Fruit fly (Drosophila melanogaster) whole organism, prepupa: Measurements from ENCODE around the gene Osi7.

ENCODE experiments used
- CG10631 ChIP-seq: fragments of 200-800 bp; sonication (Bioruptor generic); optimal IDR thresholded peaks from 2 replicates; lab custom pipeline; 2016; ENCODE audit warnings: missing biosample characterization, missing genetic modification characterization
- CG10669 ChIP-seq: fragments of 200-800 bp; sonication (Bioruptor generic); optimal IDR thresholded peaks from 3 replicates; lab custom pipeline; 2018; ENCODE audit warnings: missing biosample characterization, mild to moderate bottlenecking, missing genetic modification characterization, moderate library complexity
- CG11294 ChIP-seq: fragments of 200-800 bp; sonication (Bioruptor generic); IDR thresholded peaks from 2 replicates; pipeline ENCODE4 v1.3.6; 2022; ENCODE audit warnings: missing biosample characterization, missing genetic modification characterization
- CG11762 ChIP-seq: fragments of 200-800 bp; sonication (Bioruptor generic); optimal IDR thresholded peaks from 3 replicates; lab custom pipeline; 2016; ENCODE audit warnings: missing biosample characterization, missing genetic modification characterization; ENCODE audit not compliant: insufficient read depth
- CG11902 ChIP-seq: fragments of 200-800 bp; sonication (Bioruptor generic); optimal IDR thresholded peaks from 3 replicates; lab custom pipeline; 2016; ENCODE audit warnings: missing biosample characterization, missing genetic modification characterization
- CG15336 ChIP-seq: fragments of 200-800 bp; sonication (Bioruptor generic); IDR thresholded peaks from 2 replicates; pipeline ENCODE4 v1.3.6; 2022; ENCODE audit warnings: missing biosample characterization, missing genetic modification characterization
- CG1621 ChIP-seq: fragments of 200-800 bp; sonication (Bioruptor generic); optimal IDR thresholded peaks from 3 replicates; lab custom pipeline; 2018; ENCODE audit warnings: missing biosample characterization, mild to moderate bottlenecking, missing genetic modification characterization
- CG16779 ChIP-seq: fragments of 200-800 bp; sonication (Bioruptor generic); optimal IDR thresholded peaks from 3 replicates; lab custom pipeline; 2017; ENCODE audit warnings: missing biosample characterization, mild to moderate bottlenecking, missing genetic modification characterization
- CG31627 ChIP-seq: fragments of 200-800 bp; sonication (Bioruptor generic); optimal IDR thresholded peaks from 3 replicates; lab custom pipeline; 2016; ENCODE audit warnings: missing biosample characterization, missing genetic modification characterization
- CG34406 ChIP-seq: fragments of 200-800 bp; sonication (Bioruptor generic); optimal IDR thresholded peaks from 3 replicates; lab custom pipeline; 2016; ENCODE audit warnings: missing biosample characterization, missing genetic modification characterization
- CG3919 ChIP-seq: fragments of 200-800 bp; sonication (Bioruptor generic); optimal IDR thresholded peaks from 3 replicates; lab custom pipeline; 2016; ENCODE audit warnings: missing biosample characterization, missing genetic modification characterization
- CG4318 ChIP-seq: fragments of 200-800 bp; sonication (Bioruptor generic); optimal IDR thresholded peaks from 3 replicates; lab custom pipeline; 2017; ENCODE audit warnings: missing biosample characterization, mild to moderate bottlenecking, missing genetic modification characterization
- CG6163 ChIP-seq: fragments of 200-800 bp; sonication (Bioruptor generic); IDR thresholded peaks from 3 replicates; pipeline ENCODE4 v1.3.6; 2022; ENCODE audit warnings: missing biosample characterization, missing genetic modification characterization
- CG6276 ChIP-seq: fragments of 200-800 bp; sonication (Bioruptor generic); optimal IDR thresholded peaks from 2 replicates; lab custom pipeline; 2017; ENCODE audit warnings: missing biosample characterization, mild to moderate bottlenecking, missing genetic modification characterization
- CG6792 ChIP-seq: fragments of 200-800 bp; sonication (Bioruptor generic); optimal IDR thresholded peaks from 3 replicates; lab custom pipeline; 2016; ENCODE audit warnings: missing biosample characterization, missing genetic modification characterization
- CG6808 ChIP-seq: fragments of 200-800 bp; sonication (Bioruptor generic); optimal IDR thresholded peaks from 3 replicates; lab custom pipeline; 2017; ENCODE audit warnings: missing biosample characterization, missing genetic modification characterization, mild to moderate bottlenecking, moderate library complexity, missing genetic modification reagents
- CG6854 ChIP-seq: fragments of 200-800 bp; sonication (Bioruptor generic); optimal IDR thresholded peaks from 2 replicates; lab custom pipeline; 2017; ENCODE audit warnings: missing biosample characterization, mild to moderate bottlenecking, missing genetic modification characterization
- CG7368 ChIP-seq: fragments of 200-800 bp; sonication (Bioruptor generic); optimal IDR thresholded peaks from 3 replicates; lab custom pipeline; 2016; ENCODE audit warnings: missing biosample characterization, missing genetic modification characterization
- CG8119 ChIP-seq: fragments of 200-800 bp; sonication (Bioruptor generic); IDR thresholded peaks from 3 replicates; pipeline ENCODE4 v1.3.6; 2022; ENCODE audit warnings: missing biosample characterization, missing genetic modification characterization
- CG8319 ChIP-seq: fragments of 200-800 bp; sonication (Bioruptor generic); optimal IDR thresholded peaks from 3 replicates; lab custom pipeline; 2016; ENCODE audit warnings: missing biosample characterization, missing genetic modification characterization
- CG8632 ChIP-seq: fragments of 200-800 bp; sonication (Bioruptor generic); optimal IDR thresholded peaks from 3 replicates; lab custom pipeline; 2016; ENCODE audit warnings: missing biosample characterization, missing genetic modification characterization
- CG9139 ChIP-seq: fragments of 200-800 bp; sonication (Bioruptor generic); optimal IDR thresholded peaks from 3 replicates; lab custom pipeline; 2017; ENCODE audit warnings: missing biosample characterization, mild to moderate bottlenecking, missing genetic modification characterization
- Eip75B ChIP-seq: fragments of 200-800 bp; sonication (Bioruptor generic); optimal IDR thresholded peaks from 3 replicates; lab custom pipeline; 2016; ENCODE audit warnings: missing biosample characterization, missing genetic modification characterization
- Eip78C ChIP-seq: fragments of 200-800 bp; sonication (Bioruptor generic); peaks from one replicate; lab custom pipeline; 2016; ENCODE audit warnings: missing biosample characterization, missing genetic modification characterization
- Eip93F ChIP-seq: fragments of 200-800 bp; sonication (Bioruptor generic); optimal IDR thresholded peaks from 2 replicates; lab custom pipeline; 2016; ENCODE audit warnings: missing biosample characterization, mild to moderate bottlenecking, missing genetic modification characterization
- Ets21C ChIP-seq: fragments of 200-800 bp; sonication (Bioruptor generic); optimal IDR thresholded peaks from 3 replicates; lab custom pipeline; 2016; ENCODE audit warnings: missing biosample characterization, missing genetic modification characterization
- Ets96B ChIP-seq: fragments of 200-800 bp; optimal IDR thresholded peaks from 2 replicates; lab custom pipeline; 2019; ENCODE audit warnings: missing biosample characterization, mild to moderate bottlenecking, missing genetic modification characterization, moderate library complexity
- Hr39 ChIP-seq: fragments of 200-800 bp; sonication (Bioruptor generic); optimal IDR thresholded peaks from 2 replicates; lab custom pipeline; 2016; ENCODE audit warnings: missing biosample characterization, missing genetic modification characterization
- Hr4 ChIP-seq: fragments of 200-800 bp; sonication (Bioruptor generic); optimal IDR thresholded peaks from 3 replicates; lab custom pipeline; 2016; ENCODE audit warnings: missing biosample characterization, missing genetic modification characterization
- Lpt ChIP-seq: fragments of 200-800 bp; sonication (Bioruptor generic); optimal IDR thresholded peaks from 3 replicates; lab custom pipeline; 2016; ENCODE audit warnings: missing biosample characterization, missing genetic modification characterization
- Met ChIP-seq: fragments of 200-800 bp; sonication (Bioruptor generic); optimal IDR thresholded peaks from 3 replicates; lab custom pipeline; 2016; ENCODE audit warnings: missing biosample characterization, missing genetic modification characterization
- OdsH ChIP-seq: fragments of 200-800 bp; sonication (Bioruptor generic); optimal IDR thresholded peaks from 3 replicates; lab custom pipeline; 2016; ENCODE audit warnings: missing biosample characterization, missing genetic modification characterization
- Sox102F ChIP-seq: fragments of 200-800 bp; sonication (Bioruptor generic); optimal IDR thresholded peaks from 2 replicates; lab custom pipeline; 2016; ENCODE audit warnings: missing biosample characterization, mild to moderate bottlenecking, missing genetic modification characterization
- Sox15 ChIP-seq: fragments of 200-800 bp; sonication (Bioruptor generic); optimal IDR thresholded peaks from 3 replicates; lab custom pipeline; 2016; ENCODE audit warnings: missing biosample characterization, missing genetic modification characterization
- achi ChIP-seq: fragments of 200-800 bp; sonication (Bioruptor generic); optimal IDR thresholded peaks from 3 replicates; lab custom pipeline; 2016; ENCODE audit warnings: missing biosample characterization, missing genetic modification characterization
- acj6 ChIP-seq: fragments of 200-800 bp; sonication (Bioruptor generic); optimal IDR thresholded peaks from 3 replicates; lab custom pipeline; 2016; ENCODE audit warnings: missing biosample characterization, missing genetic modification characterization
- cyc ChIP-seq: fragments of 200-800 bp; sonication (Bioruptor generic); optimal IDR thresholded peaks from 3 replicates; lab custom pipeline; 2016; ENCODE audit warnings: missing biosample characterization, missing genetic modification characterization
- dac ChIP-seq: fragments of 200-800 bp; sonication (Bioruptor generic); optimal IDR thresholded peaks from 2 replicates; lab custom pipeline; 2017; ENCODE audit warnings: missing biosample characterization, mild to moderate bottlenecking, missing genetic modification characterization
- dsx ChIP-seq: fragments of 200-800 bp; optimal IDR thresholded peaks from 3 replicates; lab custom pipeline; 2019; ENCODE audit warnings: missing biosample characterization, mild to moderate bottlenecking, missing genetic modification characterization, moderate library complexity; ENCODE audit not compliant: poor library complexity, severe bottlenecking
- eg ChIP-seq: fragments of 200-800 bp; sonication (Bioruptor generic); IDR thresholded peaks from 3 replicates; pipeline ENCODE4 v1.3.6; 2022; ENCODE audit warnings: missing biosample characterization, missing genetic modification characterization
- esn ChIP-seq: fragments of 200-800 bp; sonication (Bioruptor generic); optimal IDR thresholded peaks from 2 replicates; lab custom pipeline; 2016; ENCODE audit warnings: missing biosample characterization, mild to moderate bottlenecking, missing genetic modification characterization, moderate library complexity
- fd59A ChIP-seq: fragments of 200-800 bp; sonication (Bioruptor generic); optimal IDR thresholded peaks from 2 replicates; lab custom pipeline; 2017; ENCODE audit warnings: missing biosample characterization, mild to moderate bottlenecking, missing genetic modification characterization, missing genetic modification reagents
- fkh ChIP-seq: fragments of 200-800 bp; sonication (Bioruptor generic); optimal IDR thresholded peaks from 3 replicates; lab custom pipeline; 2017; ENCODE audit warnings: missing biosample characterization, mild to moderate bottlenecking, missing genetic modification characterization, moderate library complexity
- lz ChIP-seq: fragments of 200-800 bp; sonication (Bioruptor generic); optimal IDR thresholded peaks from 3 replicates; lab custom pipeline; 2016; ENCODE audit warnings: missing biosample characterization, missing genetic modification characterization
- net ChIP-seq: fragments of 200-800 bp; sonication (Bioruptor generic); optimal IDR thresholded peaks from 3 replicates; lab custom pipeline; 2016; ENCODE audit warnings: missing biosample characterization, missing genetic modification characterization
- pdm3 ChIP-seq: fragments of 200-800 bp; sonication (Bioruptor generic); optimal IDR thresholded peaks from 3 replicates; lab custom pipeline; 2016; ENCODE audit warnings: missing biosample characterization, missing genetic modification characterization
- salr ChIP-seq, 2 experiments: fragments of 200-800 bp; sonication (Bioruptor generic); optimal IDR thresholded peaks; 3 replicates each; lab custom pipeline; 2016 to 2018; ENCODE audit warnings: missing biosample characterization in 2 of 2, missing genetic modification characterization in 2 of 2, mild to moderate bottlenecking in 1 of 2
- ss ChIP-seq, 2 experiments: fragments of 200-800 bp; sonication (Bioruptor generic); optimal IDR thresholded peaks; 2 replicates in 1 of 2; 3 replicates in 1 of 2; lab custom pipeline; 2017 to 2018; ENCODE audit warnings: mild to moderate bottlenecking in 2 of 2, missing biosample characterization in 2 of 2, missing genetic modification characterization in 2 of 2, moderate library complexity in 1 of 2
- svp ChIP-seq: fragments of 200-800 bp; sonication (Bioruptor generic); peaks from one replicate; lab custom pipeline; 2016; ENCODE audit warnings: missing biosample characterization, missing genetic modification characterization
- topi ChIP-seq: fragments of 200-800 bp; sonication (Bioruptor generic); optimal IDR thresholded peaks from 3 replicates; lab custom pipeline; 2016; ENCODE audit warnings: missing biosample characterization, missing genetic modification characterization
- vri ChIP-seq: fragments of 200-800 bp; sonication (Bioruptor generic); optimal IDR thresholded peaks from 3 replicates; lab custom pipeline; 2016; ENCODE audit warnings: missing biosample characterization, mild to moderate bottlenecking, missing genetic modification characterization

Gene Osi7

dm6 chr3R:6210266-6211040, 38.3 kb upstream of the Osi7 start:
- TF ChIP-seq CG8632 (peak; percentile 37), Hr39 (GFP tag; lab: Kevin White, UChicago) (peak; percentile 55), CG4318 (GFP tag; lab: Kevin White, UChicago) (peak; percentile 57), OdsH (GFP tag; lab: Kevin White, UChicago) (peak; percentile 36), CG10669 (GFP tag; lab: Kevin White, UChicago) (no peak), vri (GFP tag; lab: Kevin White, UChicago) (no peak), CG8319 (GFP tag; lab: Kevin White, UChicago) (no peak), Ets21C (GFP tag; lab: Kevin White, UChicago) (peak; percentile 31), Lpt (GFP tag; lab: Kevin White, UChicago) (no peak), fd59A (GFP tag; lab: Kevin White, UChicago) (no peak), Eip78C (GFP tag; lab: Kevin White, UChicago) (peak; percentile 78), fkh (GFP tag; lab: Kevin White, UChicago) (no peak), Hr4 (GFP tag; lab: Kevin White, UChicago) (peak; percentile 71), esn (GFP tag; lab: Kevin White, UChicago) (peak; percentile 56), CG16779 (tag; lab: Kevin White, UChicago) (no peak), CG9139 (GFP tag; lab: Kevin White, UChicago) (no peak), CG6276 (GFP tag; lab: Kevin White, UChicago) (peak; percentile 40), Eip75B (GFP tag; lab: Kevin White, UChicago) (no peak), CG3919 (peak; percentile 20), CG31627 (GFP tag; lab: Kevin White, UChicago) (peak; percentile 39), CG6792 (GFP tag; lab: Kevin White, UChicago) (peak; percentile 7), CG6854 (GFP tag; lab: Kevin White, UChicago) (no peak), dac (GFP tag; lab: Kevin White, UChicago) (peak; percentile 31), CG11294 (GFP tag; lab: Robert Waterston, UW) (no peak), Sox102F (GFP tag; lab: Kevin White, UChicago) (peak; percentile 53), CG8119 (peak; percentile 74), CG11902 (GFP tag; lab: Kevin White, UChicago) (no peak), lz (GFP tag; lab: Kevin White, UChicago) (peak; percentile 18), CG15336 (peak; percentile 59), Met (GFP tag; lab: Kevin White, UChicago) (peak; percentile 53), dsx (no peak), topi (GFP tag; lab: Kevin White, UChicago) (peak; percentile 43), CG10631 (GFP tag; lab: Kevin White, UChicago) (peak; percentile 25), CG6808 (GFP tag; lab: Kevin White, UChicago) (no peak), Sox15 (no peak), svp (GFP tag; lab: Kevin White, UChicago) (peak; percentile 69), CG34406 (GFP tag; lab: Kevin White, UChicago) (peak; percentile 43), CG7368 (GFP tag; lab: Kevin White, UChicago) (no peak), Eip93F (no peak), CG11762 (GFP tag; lab: Kevin White, UChicago) (no peak), eg (GFP tag; lab: Robert Waterston, UW) (no peak), Ets96B (tag; lab: Kevin White, UChicago) (no peak), acj6 (peak; percentile 27), achi (GFP tag; lab: Kevin White, UChicago) (peak; percentile 30), pdm3 (peak; percentile 44), CG6163 (GFP tag; lab: Robert Waterston, UW) (0 out of 3 replicates have a peak, but pooled peaks have one; percentile 11), CG1621 (tag; lab: Kevin White, UChicago) (no peak), salr (GFP tag; optimal IDR thresholded peaks at IDR 0.05; lab: Kevin White, UChicago) (peak in 1 of 2 experiments; percentile 25), ss (GFP tag; optimal IDR thresholded peaks at IDR 0.05; lab: Kevin White, UChicago) (no peak), cyc (no peak), net (peak; percentile 51)
